Fruit fly (Drosophila melanogaster) whole organism, embryonic: Measurements from ENCODE around the gene ArfGAP3.
A peak's percentile ranks its signal among the peaks of the same experiment; 100 is the strongest.

Experiments
- Ada2b ChIP-seq: fragments of 200-800 bp; sonication (Bioruptor generic); IDR thresholded peaks from 2 replicates; pipeline ENCODE4 v1.3.6; 2022; ENCODE audit warnings: missing biosample characterization, missing genetic modification characterization
- Blimp-1 ChIP-seq: fragments of 200-800 bp; sonication (Bioruptor generic); optimal IDR thresholded peaks from 3 replicates; lab custom pipeline; 2018; ENCODE audit warnings: missing biosample characterization, missing genetic modification characterization, mild to moderate bottlenecking, moderate library complexity, missing genetic modification reagents
- CG10366 ChIP-seq: fragments of 200-800 bp; sonication (Bioruptor generic); IDR thresholded peaks from 2 replicates; pipeline ENCODE4 v1.3.6; 2022; ENCODE audit warnings: missing biosample characterization, missing genetic modification characterization
- CG12236 ChIP-seq: fragments of 200-800 bp; sonication (Bioruptor generic); optimal IDR thresholded peaks from 2 replicates; lab custom pipeline; 2016; ENCODE audit warnings: missing biosample characterization, missing genetic modification characterization
- CG1233 ChIP-seq: fragments of 200-800 bp; sonication (Bioruptor generic); optimal IDR thresholded peaks from 4 replicates; lab custom pipeline; 2018; ENCODE audit warnings: missing biosample characterization, mild to moderate bottlenecking, missing genetic modification characterization
- CG15269 ChIP-seq: fragments of 200-800 bp; sonication (Bioruptor generic); optimal IDR thresholded peaks from 2 replicates; lab custom pipeline; 2018; ENCODE audit warnings: missing biosample characterization, mild to moderate bottlenecking, missing genetic modification characterization, moderate library complexity
- CG1602 ChIP-seq: fragments of 200-800 bp; sonication (Bioruptor generic); optimal IDR thresholded peaks from 3 replicates; lab custom pipeline; 2016; ENCODE audit warnings: missing biosample characterization, missing genetic modification characterization
- CG17361 ChIP-seq: fragments of 200-800 bp; sonication (Bioruptor generic); IDR thresholded peaks from 3 replicates; pipeline ENCODE4 v1.3.6; 2022; ENCODE audit warnings: missing biosample characterization, missing genetic modification characterization
- CG18599 ChIP-seq: fragments of 200-800 bp; sonication (Bioruptor generic); optimal IDR thresholded peaks from 3 replicates; lab custom pipeline; 2017; ENCODE audit warnings: missing biosample characterization, missing genetic modification characterization, mild to moderate bottlenecking, moderate library complexity, missing genetic modification reagents
- CG30431 ChIP-seq: fragments of 200-800 bp; sonication (Bioruptor generic); optimal IDR thresholded peaks from 2 replicates; lab custom pipeline; 2017; ENCODE audit warnings: missing biosample characterization, missing genetic modification characterization
- CG31441 ChIP-seq: fragments of 200-800 bp; sonication (Bioruptor generic); IDR thresholded peaks from 2 replicates; pipeline ENCODE4 v1.3.6; 2022; ENCODE audit warnings: missing biosample characterization, missing genetic modification characterization
- CG3726 ChIP-seq: fragments of 200-800 bp; sonication (Bioruptor generic); IDR thresholded peaks from 3 replicates; pipeline ENCODE4, ENCODE4 v1.3.6; 2022; ENCODE audit warnings: missing biosample characterization, missing genetic modification characterization
- CG6689 ChIP-seq: fragments of 200-800 bp; sonication (Bioruptor generic); IDR thresholded peaks from 2 replicates; pipeline ENCODE4 v1.3.6; 2022; ENCODE audit warnings: missing biosample characterization, missing genetic modification characterization
- CG7839 ChIP-seq: fragments of 200-800 bp; sonication (Bioruptor generic); optimal IDR thresholded peaks from 3 replicates; lab custom pipeline; 2018; ENCODE audit warnings: missing biosample characterization, mild to moderate bottlenecking, missing genetic modification characterization, moderate library complexity
- CG8290 ChIP-seq, 3 experiments: fragments of 200-800 bp; sonication (Bioruptor generic); optimal IDR thresholded peaks; 2 replicates each; lab custom pipeline; 2016 to 2019; ENCODE audit warnings: missing biosample characterization in 3 of 3, missing genetic modification characterization in 3 of 3, mild to moderate bottlenecking in 2 of 3, moderate library complexity in 1 of 3
- CG8388 ChIP-seq: fragments of 200-800 bp; sonication (Bioruptor generic); optimal IDR thresholded peaks from 2 replicates; lab custom pipeline; 2019; ENCODE audit warnings: missing biosample characterization, mild to moderate bottlenecking, missing genetic modification characterization, moderate library complexity
- CG9727 ChIP-seq: fragments of 200-800 bp; sonication (Bioruptor generic); optimal IDR thresholded peaks from 3 replicates; lab custom pipeline; 2017; ENCODE audit warnings: missing biosample characterization, mild to moderate bottlenecking, missing genetic modification characterization
- Dbx ChIP-seq: fragments of 200-800 bp; sonication (Bioruptor generic); IDR thresholded peaks from 3 replicates; pipeline ENCODE4 v1.3.6; 2022; ENCODE audit warnings: missing biosample characterization, missing genetic modification characterization
- Deaf1 ChIP-seq: fragments of 200-800 bp; optimal IDR thresholded peaks from 3 replicates; lab custom pipeline; 2019; ENCODE audit warnings: missing biosample characterization, mild to moderate bottlenecking, missing genetic modification characterization, moderate library complexity
- H15 ChIP-seq: fragments of 200-800 bp; sonication (Bioruptor generic); IDR thresholded peaks from 3 replicates; pipeline ENCODE4 v1.3.6; 2022; ENCODE audit warnings: missing biosample characterization, missing genetic modification characterization
- H2.0 ChIP-seq: fragments of 200-800 bp; sonication (Bioruptor generic); IDR thresholded peaks from 2 replicates; pipeline ENCODE4 v1.3.6; 2022; ENCODE audit warnings: missing biosample characterization, missing genetic modification characterization
- HLH4C ChIP-seq: fragments of 200-800 bp; sonication (Bioruptor generic); IDR thresholded peaks from 3 replicates; pipeline ENCODE4 v1.3.6; 2022; ENCODE audit warnings: missing biosample characterization, missing genetic modification characterization; ENCODE audit not compliant: partially characterized antibody
- HLH54F ChIP-seq: fragments of 200-800 bp; sonication (Bioruptor generic); optimal IDR thresholded peaks from 3 replicates; lab custom pipeline; 2016; ENCODE audit warnings: missing biosample characterization, missing genetic modification characterization
- Hr51 ChIP-seq, 2 experiments: fragments of 200-800 bp; sonication (Bioruptor generic); optimal IDR thresholded peaks; 2 replicates in 1 of 2; 3 replicates in 1 of 2; lab custom pipeline; 2016 to 2018; ENCODE audit warnings: missing biosample characterization in 2 of 2, missing genetic modification characterization in 2 of 2, mild to moderate bottlenecking in 1 of 2, moderate library complexity in 1 of 2
- Hr78 ChIP-seq, 2 experiments: fragments of 200-800 bp in 1 of 2; fragments of >200 bp in 1 of 2; sonication (Bioruptor generic) in 1 of 2; optimal IDR thresholded peaks; 2 replicates each; lab custom pipeline; 2017 to 2019; ENCODE audit warnings: missing biosample characterization in 2 of 2, missing genetic modification characterization in 2 of 2, mild to moderate bottlenecking in 1 of 2, moderate library complexity in 1 of 2
- Hsf ChIP-seq: fragments of 200-800 bp; sonication (Bioruptor generic); optimal IDR thresholded peaks from 3 replicates; lab custom pipeline; 2016; ENCODE audit warnings: missing biosample characterization, missing genetic modification characterization
- Med ChIP-seq: fragments of 200-800 bp; sonication (Bioruptor generic); peaks from one replicate; lab custom pipeline; 2016; ENCODE audit warnings: missing biosample characterization, missing genetic modification characterization, mild to moderate bottlenecking, inconsistent platforms, moderate library complexity
- NfI ChIP-seq: fragments of 200-800 bp; sonication (Bioruptor generic); optimal IDR thresholded peaks from 3 replicates; lab custom pipeline; 2018; ENCODE audit warnings: missing biosample characterization, mild to moderate bottlenecking, missing genetic modification characterization, moderate library complexity
- Rfx ChIP-seq: fragments of 200-800 bp; sonication (Bioruptor generic); IDR thresholded peaks from 2 replicates; pipeline ENCODE4 v1.3.6; 2022; ENCODE audit warnings: missing biosample characterization, missing genetic modification characterization
- Sox102F ChIP-seq: fragments of 200-800 bp; sonication (Bioruptor generic); optimal IDR thresholded peaks from 2 replicates; lab custom pipeline; 2018; ENCODE audit warnings: missing biosample characterization, mild to moderate bottlenecking, missing genetic modification characterization, moderate library complexity
- Xbp1 ChIP-seq: fragments of 200-800 bp; sonication (Bioruptor generic); optimal IDR thresholded peaks from 3 replicates; lab custom pipeline; 2016; ENCODE audit warnings: missing biosample characterization, mild to moderate bottlenecking, missing genetic modification characterization
- amos ChIP-seq: fragments of 200-800 bp; sonication (Bioruptor generic); IDR thresholded peaks from 2 replicates; pipeline ENCODE4 v1.3.6; 2022; ENCODE audit warnings: missing biosample characterization, missing genetic modification characterization; ENCODE audit not compliant: partially characterized antibody
- bab2 ChIP-seq: fragments of 200-800 bp; sonication (Bioruptor generic); optimal IDR thresholded peaks from 2 replicates; lab custom pipeline; 2016; ENCODE audit warnings: missing biosample characterization, missing genetic modification characterization
- bsh ChIP-seq, 2 experiments: fragments of 200-800 bp; sonication (Bioruptor generic); optimal IDR thresholded peaks; 2 replicates each; lab custom pipeline; 2017 to 2018; ENCODE audit warnings: mild to moderate bottlenecking in 2 of 2, missing biosample characterization in 2 of 2, missing genetic modification characterization in 2 of 2, moderate library complexity in 1 of 2
- chif ChIP-seq, 2 experiments: fragments of 200-800 bp; sonication (Bioruptor generic); optimal IDR thresholded peaks; 3 replicates each; lab custom pipeline; 2016; ENCODE audit warnings: missing biosample characterization in 2 of 2, missing genetic modification characterization in 2 of 2
- eve ChIP-seq, 2 experiments: fragments of >200 bp; optimal IDR thresholded peaks; 2 replicates each; lab custom pipeline; 2017; ENCODE audit warnings: missing biosample characterization in 2 of 2, missing genetic modification characterization in 2 of 2
- grn ChIP-seq: fragments of 200-800 bp; sonication (Bioruptor generic); optimal IDR thresholded peaks from 3 replicates; lab custom pipeline; 2017; ENCODE audit warnings: missing biosample characterization, missing genetic modification characterization
- h ChIP-seq: fragments of >200 bp; optimal IDR thresholded peaks from 2 replicates; lab custom pipeline; 2017
- ind ChIP-seq: fragments of 200-800 bp; sonication (Bioruptor generic); optimal IDR thresholded peaks from 3 replicates; lab custom pipeline; 2016; ENCODE audit warnings: missing biosample characterization, missing genetic modification characterization
- lab ChIP-seq: fragments of 200-800 bp; sonication (Bioruptor generic); optimal IDR thresholded peaks from 3 replicates; lab custom pipeline; 2017; ENCODE audit warnings: missing biosample characterization, missing genetic modification characterization, mild to moderate bottlenecking, moderate library complexity, missing genetic modification reagents
- nmo ChIP-seq: fragments of 200-800 bp; sonication (Bioruptor generic); optimal IDR thresholded peaks from 2 replicates; lab custom pipeline; 2018; ENCODE audit warnings: missing biosample characterization, mild to moderate bottlenecking, missing genetic modification characterization, moderate library complexity
- org-1 ChIP-seq: fragments of 200-800 bp; sonication (Bioruptor generic); optimal IDR thresholded peaks from 2 replicates; lab custom pipeline; 2017; ENCODE audit warnings: missing biosample characterization, missing genetic modification characterization
- pum ChIP-seq: fragments of 200-800 bp; sonication (Bioruptor generic); optimal IDR thresholded peaks from 2 replicates; lab custom pipeline; 2016; ENCODE audit warnings: missing biosample characterization, missing genetic modification characterization
- sens ChIP-seq: fragments of 200-800 bp; sonication (Bioruptor generic); peaks from one replicate; lab custom pipeline; 2016; ENCODE audit warnings: missing biosample characterization, missing genetic modification characterization
- sqz ChIP-seq: fragments of 200-800 bp; sonication (Bioruptor generic); optimal IDR thresholded peaks from 3 replicates; lab custom pipeline; 2018; ENCODE audit warnings: missing biosample characterization, mild to moderate bottlenecking, missing genetic modification characterization
- stwl ChIP-seq: fragments of 200-800 bp; sonication (Bioruptor generic); optimal IDR thresholded peaks from 3 replicates; lab custom pipeline; 2018; ENCODE audit warnings: missing biosample characterization, mild to moderate bottlenecking, missing genetic modification characterization, moderate library complexity
- tin ChIP-seq: fragments of 200-800 bp; sonication (Bioruptor generic); optimal IDR thresholded peaks from 3 replicates; lab custom pipeline; 2016; ENCODE audit warnings: missing biosample characterization, missing genetic modification characterization
- unpg ChIP-seq: fragments of 200-800 bp; sonication (Bioruptor generic); optimal IDR thresholded peaks from 3 replicates; lab custom pipeline; 2018; ENCODE audit warnings: missing biosample characterization, mild to moderate bottlenecking, missing genetic modification characterization, moderate library complexity
- zfh1 ChIP-seq: fragments of 200-800 bp; sonication (Bioruptor generic); IDR thresholded peaks from 3 replicates; pipeline ENCODE4 v1.3.6; 2022; ENCODE audit warnings: missing biosample characterization, missing genetic modification characterization

Gene ArfGAP3

dm6 chr3L:22665110-22665509 lies 52.3 kb downstream of the ArfGAP3 start (continued):
- peak; percentile 20 for TF ChIP-seq CG18599 (GFP tag; lab: Kevin White, UChicago)
- peak; percentile 13; the same call in 1 of the 2 replicates for TF ChIP-seq Ada2b (GFP tag; lab: Robert Waterston, UW)
- TF ChIP-seq Hr51 (GFP tag; optimal IDR thresholded peaks at IDR 0.05; lab: Kevin White, UChicago): peak in 1 of 2 experiments; percentile 32
- TF ChIP-seq CG1602: peak; percentile 19
- TF ChIP-seq CG8290 (GFP tag; optimal IDR thresholded peaks at IDR 0.05; lab: Kevin White, UChicago): no peak
- peak in 1 of 2 experiments; percentile 34 for TF ChIP-seq CG8290 (tag; optimal IDR thresholded peaks at IDR 0.05; lab: Kevin White, UChicago)
- 0 out of 3 replicates have a peak, but pooled peaks have one; percentile 21 for TF ChIP-seq CG17361 (GFP tag; lab: Robert Waterston, UW)
- 0 out of 2 replicates have a peak, but pooled peaks have one; percentile 6 for TF ChIP-seq Rfx
- no peak for TF ChIP-seq NfI (GFP tag; lab: Kevin White, UChicago)
- no peak for TF ChIP-seq grn (GFP tag; lab: Kevin White, UChicago)
- TF ChIP-seq Deaf1 (tag; lab: Kevin White, UChicago): no peak
- no peak for TF ChIP-seq sqz (GFP tag; lab: Kevin White, UChicago)
- TF ChIP-seq CG15269 (tag; lab: Kevin White, UChicago): peak; percentile 28
- TF ChIP-seq unpg (GFP tag; lab: Kevin White, UChicago): no peak
- peak; percentile 39 for TF ChIP-seq lab (GFP tag; lab: Kevin White, UChicago)
- 0 out of 3 replicates have a peak, but pooled peaks have one; percentile 27 for TF ChIP-seq CG3726 (GFP tag; lab: Robert Waterston, UW)
- TF ChIP-seq Med (GFP tag; lab: Kevin White, UChicago): peak; percentile 73
- no peak for TF ChIP-seq stwl
- TF ChIP-seq CG6689 (GFP tag; lab: Robert Waterston, UW): peak; percentile 18; the same call in 1 of the 2 replicates
- no peak for TF ChIP-seq CG12236 (GFP tag; lab: Kevin White, UChicago)
- peak; percentile 21 for TF ChIP-seq tin (GFP tag; lab: Kevin White, UChicago)
- peak; percentile 55; the same call in 1 of the 3 replicates for TF ChIP-seq zfh1 (GFP tag; lab: Robert Waterston, UW)
- peak; percentile 21 for TF ChIP-seq Sox102F (GFP tag; lab: Kevin White, UChicago)
- peak; percentile 87 for TF ChIP-seq sens (GFP tag; lab: Kevin White, UChicago)
- TF ChIP-seq CG9727 (GFP tag; lab: Kevin White, UChicago): peak; percentile 30
- peak; percentile 3 for TF ChIP-seq org-1 (GFP tag; lab: Kevin White, UChicago)
- TF ChIP-seq Hr78 (GFP tag; optimal IDR thresholded peaks at IDR 0.05; lab: Kevin White, UChicago): no peak
- peak; percentile 8 for TF ChIP-seq CG30431 (GFP tag; lab: Kevin White, UChicago)
- TF ChIP-seq amos (GFP tag; lab: Robert Waterston, UW): no peak
- no peak for TF ChIP-seq bab2 (GFP tag; lab: Kevin White, UChicago)
- TF ChIP-seq nmo: peak; percentile 39
- TF ChIP-seq HLH54F (GFP tag; lab: Kevin White, UChicago): peak; percentile 0
- TF ChIP-seq CG1233: peak; percentile 10
- TF ChIP-seq eve (GFP tag; optimal IDR thresholded peaks at IDR 0.05; lab: Kevin White, UChicago): peak in 1 of 2 experiments; percentile 40
- 0 out of 3 replicates have a peak, but pooled peaks have one; percentile 24 for TF ChIP-seq H15 (GFP tag; lab: Robert Waterston, UW)
- TF ChIP-seq CG31441: 0 out of 2 replicates have a peak, but pooled peaks have one; percentile 21
- TF ChIP-seq H2.0 (GFP tag; lab: Robert Waterston, UW): 0 out of 2 replicates have a peak, but pooled peaks have one; percentile 9
- peak in 1 of 2 experiments; percentile 4 for TF ChIP-seq chif (GFP tag; optimal IDR thresholded peaks at IDR 0.05; lab: Kevin White, UChicago)
- TF ChIP-seq CG10366 (GFP tag; lab: Robert Waterston, UW): peak; percentile 13; the same call in 1 of the 2 replicates
- no peak for TF ChIP-seq Dbx
- TF ChIP-seq Blimp-1: peak; percentile 40
- peak; percentile 17 for TF ChIP-seq Hsf (GFP tag; lab: Kevin White, UChicago)
- peak; percentile 22 for TF ChIP-seq CG8388 (GFP tag; lab: Kevin White, UChicago)
- TF ChIP-seq HLH4C (GFP tag; lab: Robert Waterston, UW): no peak
- no peak for TF ChIP-seq pum (GFP tag; lab: Kevin White, UChicago)
- no peak for TF ChIP-seq h
- peak; percentile 41 for TF ChIP-seq ind (GFP tag; lab: Kevin White, UChicago)
- TF ChIP-seq CG7839 (tag; lab: Kevin White, UChicago): peak; percentile 35
- peak; percentile 34 for TF ChIP-seq Xbp1 (GFP tag; lab: Kevin White, UChicago)
- TF ChIP-seq bsh (GFP tag; optimal IDR thresholded peaks at IDR 0.05; lab: Kevin White, UChicago): peak in 1 of 2 experiments; percentile 57
